Worm (Caenorhabditis elegans): ENCODE results near the gene spig-4.
"Not testable (repeated sequence)": the region's sequence is repeated elsewhere in the genome, so short reads cannot be mapped to it uniquely, and the experiment has no call there.

The spig-4 gene

ce11 chrV:14274268-14274667 lies 32.4 kb downstream of the spig-4 start, which contains the start of gene F40G12.7:
Gene F40G12.7 (plus strand): TSS chrV:14274568.
- TF ChIP-seq skn-1, pqm-1, nhr-12 (tag; optimal IDR thresholded peaks at IDR 0.05): not testable (repeated sequence)

- TF ChIP-seq skn-1 (tag; optimal IDR thresholded peaks at IDR 0.05) (no peak), mdl-1 (tag; optimal IDR thresholded peaks at IDR 0.05) (no peak), egl-5 (tag; optimal IDR thresholded peaks at IDR 0.05) (no peak), pqm-1 (tag; optimal IDR thresholded peaks at IDR 0.05) (no peak), daf-12 (tag; optimal IDR thresholded peaks at IDR 0.05) (no peak), fkh-2 (tag; optimal IDR thresholded peaks at IDR 0.05) (no peak), ama-1 (optimal IDR thresholded peaks at IDR 0.05) (no peak), R02D3.7 (tag; optimal IDR thresholded peaks at IDR 0.05) (no peak), fkh-10 (GFP tag; optimal IDR thresholded peaks at IDR 0.05) (no peak), ztf-11 (tag; optimal IDR thresholded peaks at IDR 0.05) (no peak), egl-27 (tag; optimal IDR thresholded peaks at IDR 0.05) (no peak), ZK546.5 (tag; optimal IDR thresholded peaks at IDR 0.05) (no peak), pha-4 (tag; optimal IDR thresholded peaks at IDR 0.05) (no peak), hmg-11 (tag; optimal IDR thresholded peaks at IDR 0.05) (no peak), ceh-28 (tag; optimal IDR thresholded peaks at IDR 0.05) (no peak), nhr-25 (tag; optimal IDR thresholded peaks at IDR 0.05) (no peak), ceh-16 (tag; optimal IDR thresholded peaks at IDR 0.05) (no peak), zag-1 (tag; optimal IDR thresholded peaks at IDR 0.05) (no peak), nhr-67 (tag; optimal IDR thresholded peaks at IDR 0.05) (no peak)
These were observed 33.7 kb downstream of the spig-4 start, which contains the start of gene F40G12.6 for ce11 chrV:14273019-14273418. Gene F40G12.6 (minus strand): TSS chrV:14273119.

ce11 chrV:14270729-14271128 lies 35.9 kb downstream of the spig-4 start, which contains the start of gene F40G12.5:
Gene F40G12.5 (minus strand): TSS chrV:14270829.
- TF ChIP-seq ceh-9 (tag; optimal IDR thresholded peaks at IDR 0.05) (no peak), ceh-28 (tag; optimal IDR thresholded peaks at IDR 0.05) (no peak), nhr-76 (tag; optimal IDR thresholded peaks at IDR 0.05) (no peak), lin-15B (tag; optimal IDR thresholded peaks at IDR 0.05) (no peak), elt-1 (tag; optimal IDR thresholded peaks at IDR 0.05) (no peak), fkh-2 (tag; optimal IDR thresholded peaks at IDR 0.05) (no peak), nhr-67 (tag; optimal IDR thresholded peaks at IDR 0.05) (no peak), fos-1 (tag; optimal IDR thresholded peaks at IDR 0.05) (no peak), egl-27 (tag; optimal IDR thresholded peaks at IDR 0.05) (no peak), ama-1 (optimal IDR thresholded peaks at IDR 0.05) (no peak), nhr-43 (tag; optimal IDR thresholded peaks at IDR 0.05; ENCODE audit: poor library complexity, severe bottlenecking) (no peak), nhr-77 (tag; optimal IDR thresholded peaks at IDR 0.05) (no peak)

ce11 chrV:14268616-14269015 lies 38.1 kb downstream of the spig-4 start, which contains the start of gene F40G12.4:
Gene F40G12.4 (minus strand): TSS chrV:14268716.
- TF ChIP-seq mdl-1 (tag; optimal IDR thresholded peaks at IDR 0.05): no peak

ce11 chrV:14267326-14267942 lies 39.2 kb downstream of the spig-4 start:
- TF ChIP-seq snpc-4 (tag; optimal IDR thresholded peaks at IDR 0.05): peak; percentile 1
- TF ChIP-seq elt-3 (tag; optimal IDR thresholded peaks at IDR 0.05): no peak

ce11 chrV:14260831-14261230 lies 45.8 kb downstream of the spig-4 start, which contains the start of gene F40G12.2:
Gene F40G12.2 (minus strand): TSS chrV:14260931.
- TF ChIP-seq pha-4 (tag; optimal IDR thresholded peaks at IDR 0.05) (no peak), nhr-67 (tag; optimal IDR thresholded peaks at IDR 0.05) (no peak), nhr-23 (tag; optimal IDR thresholded peaks at IDR 0.05) (no peak), nhr-237 (tag; optimal IDR thresholded peaks at IDR 0.05) (no peak), skn-1 (tag; optimal IDR thresholded peaks at IDR 0.05) (no peak), fkh-10 (GFP tag; optimal IDR thresholded peaks at IDR 0.05) (no peak), R02D3.7 (tag; optimal IDR thresholded peaks at IDR 0.05) (no peak), lin-15B (tag; optimal IDR thresholded peaks at IDR 0.05) (no peak), mdl-1 (tag; optimal IDR thresholded peaks at IDR 0.05) (no peak), lin-39 (tag; optimal IDR thresholded peaks at IDR 0.05) (no peak), nhr-43 (tag; optimal IDR thresholded peaks at IDR 0.05; ENCODE audit: poor library complexity, severe bottlenecking) (no peak), mml-1 (tag; optimal IDR thresholded peaks at IDR 0.05) (no peak), ztf-11 (tag; optimal IDR thresholded peaks at IDR 0.05) (no peak), unc-39 (tag; optimal IDR thresholded peaks at IDR 0.05) (no peak)
